Fruit fly (Drosophila melanogaster): ENCODE results near the gene wts.
A peak's percentile ranks its signal among the peaks of the same experiment; 100 is the strongest.

dm6 chr3R:30814597-30815252 lies 8.3 kb upstream of the wts start:
- no peak for TF ChIP-seq CG8478 (optimal IDR thresholded peaks at IDR 0.05)
- TF ChIP-seq CTCF (optimal IDR thresholded peaks at IDR 0.05): peak; percentile 86 to 94
